Fruit fly (Drosophila melanogaster) Kc167 (cell line): ENCODE results near the gene CG46464.

ENCODE experiments used
- Myc ChIP-seq: fragments of >200 bp; optimal IDR thresholded peaks from 2 replicates; lab custom pipeline; 2017; ENCODE audit warnings: missing external identifiers
- Sin3A ChIP-seq: fragments of >200 bp; optimal IDR thresholded peaks from 2 replicates; lab custom pipeline; 2018; ENCODE audit warnings: missing external identifiers
- insv ChIP-seq: fragments of >200 bp; optimal IDR thresholded peaks from 3 replicates; lab custom pipeline; 2018; ENCODE audit warnings: missing external identifiers
- psq ChIP-seq: fragments of >200 bp; optimal IDR thresholded peaks from 2 replicates; lab custom pipeline; 2017; ENCODE audit warnings: missing external identifiers
- ttk ChIP-seq: sonication (Bioruptor generic); optimal IDR thresholded peaks from 2 replicates; lab custom pipeline; 2017; ENCODE audit warnings: missing external identifiers

- no peak for TF ChIP-seq Sin3A (lab: Kevin White, UChicago)
- no peak for TF ChIP-seq psq
- TF ChIP-seq ttk (lab: Kevin White, UChicago), result no peak
- TF ChIP-seq Myc (lab: Kevin White, UChicago), result no peak
- no peak for TF ChIP-seq insv (lab: Kevin White, UChicago)
These were observed 38.0 kb upstream of the CG46464 start for dm6 chrX:17481659-17482266.
